Fruit fly (Drosophila melanogaster) whole organism, embryonic: ENCODE results near the gene Gr28a.

Experiments used
- Atf3 ChIP-seq: fragments of 200-800 bp; sonication (Bioruptor generic); optimal IDR thresholded peaks from 3 replicates; lab custom pipeline; 2016; ENCODE audit warnings: missing biosample characterization, missing genetic modification characterization
- Awh ChIP-seq: fragments of 200-800 bp; sonication (Bioruptor generic); IDR thresholded peaks from 2 replicates; pipeline ENCODE4, ENCODE4 v1.3.6; 2022; ENCODE audit warnings: missing biosample characterization, missing genetic modification characterization
- BtbVII ChIP-seq: fragments of 200-800 bp; sonication (Bioruptor generic); optimal IDR thresholded peaks from 3 replicates; lab custom pipeline; 2017; ENCODE audit warnings: missing biosample characterization, mild to moderate bottlenecking, missing genetic modification characterization
- CG10267 ChIP-seq: fragments of 200-800 bp; sonication (Bioruptor generic); optimal IDR thresholded peaks from 2 replicates; lab custom pipeline; 2018; ENCODE audit warnings: missing biosample characterization, mild to moderate bottlenecking, missing genetic modification characterization, moderate library complexity
- CG10431 ChIP-seq: fragments of 200-800 bp; sonication (Bioruptor generic); optimal IDR thresholded peaks from 3 replicates; lab custom pipeline; 2018; ENCODE audit warnings: missing biosample characterization, mild to moderate bottlenecking, missing genetic modification characterization
- CG12942 ChIP-seq: fragments of 200-800 bp; sonication (Bioruptor generic); optimal IDR thresholded peaks from 3 replicates; lab custom pipeline; 2016; ENCODE audit warnings: missing biosample characterization, missing genetic modification characterization
- CG14014 ChIP-seq: fragments of 200-800 bp; sonication (Bioruptor generic); IDR thresholded peaks from 2 replicates; pipeline ENCODE4 v1.3.6; 2022; ENCODE audit warnings: missing biosample characterization, missing genetic modification characterization
- CG16779 ChIP-seq: fragments of 200-800 bp; sonication (Bioruptor generic); IDR thresholded peaks from 2 replicates; pipeline ENCODE4 v1.3.6; 2022; ENCODE audit warnings: missing biosample characterization, missing genetic modification characterization
- CG18262 ChIP-seq: fragments of 200-800 bp; optimal IDR thresholded peaks from 3 replicates; lab custom pipeline; 2019; ENCODE audit warnings: missing biosample characterization, mild to moderate bottlenecking, missing genetic modification characterization, moderate library complexity
- CG18764 ChIP-seq: fragments of 200-800 bp; sonication (Bioruptor generic); optimal IDR thresholded peaks from 3 replicates; lab custom pipeline; 2016; ENCODE audit warnings: missing biosample characterization, missing genetic modification characterization
- CG2120 ChIP-seq: fragments of 200-800 bp; sonication (Bioruptor generic); optimal IDR thresholded peaks from 3 replicates; lab custom pipeline; 2016; ENCODE audit warnings: missing biosample characterization, missing genetic modification characterization
- CG32532 ChIP-seq: fragments of 200-800 bp; sonication (Bioruptor generic); IDR thresholded peaks from 2 replicates; pipeline ENCODE4 v1.3.6; 2022; ENCODE audit warnings: missing biosample characterization, missing genetic modification characterization
- CG34376 ChIP-seq: fragments of 200-800 bp; sonication (Bioruptor generic); optimal IDR thresholded peaks from 2 replicates; lab custom pipeline; 2018; ENCODE audit warnings: missing biosample characterization, mild to moderate bottlenecking, missing genetic modification characterization
- CG4424 ChIP-seq: fragments of 200-800 bp; sonication (Bioruptor generic); optimal IDR thresholded peaks from 3 replicates; lab custom pipeline; 2016; ENCODE audit warnings: missing biosample characterization, missing genetic modification characterization
- CG7271 ChIP-seq: fragments of 200-800 bp; sonication (Bioruptor generic); optimal IDR thresholded peaks from 2 replicates; lab custom pipeline; 2018; ENCODE audit warnings: missing biosample characterization, mild to moderate bottlenecking, missing genetic modification characterization, moderate library complexity
- CG7357 ChIP-seq: fragments of 200-800 bp; sonication (Bioruptor generic); IDR thresholded peaks from 3 replicates; pipeline ENCODE4 v1.3.6; 2022; ENCODE audit warnings: missing biosample characterization, missing genetic modification characterization
- Chrac-16 ChIP-seq: fragments of 200-800 bp; sonication (Bioruptor generic); optimal IDR thresholded peaks from 3 replicates; lab custom pipeline; 2016; ENCODE audit warnings: missing biosample characterization, missing genetic modification characterization
- D19B ChIP-seq: fragments of 200-800 bp; sonication (Bioruptor generic); optimal IDR thresholded peaks from 2 replicates; lab custom pipeline; 2017; ENCODE audit warnings: missing biosample characterization, mild to moderate bottlenecking, missing genetic modification characterization
- Dp ChIP-seq: fragments of 200-800 bp; sonication (Bioruptor generic); optimal IDR thresholded peaks from 2 replicates; lab custom pipeline; 2018; ENCODE audit warnings: missing biosample characterization, mild to moderate bottlenecking, missing genetic modification characterization, moderate library complexity
- Drgx ChIP-seq: fragments of 200-800 bp; sonication (Bioruptor generic); IDR thresholded peaks from 2 replicates; pipeline ENCODE4 v1.3.6; 2022; ENCODE audit warnings: missing biosample characterization, missing genetic modification characterization
- HLH3B ChIP-seq: fragments of 200-800 bp; sonication (Bioruptor generic); IDR thresholded peaks from 2 replicates; pipeline ENCODE4 v1.3.6; 2022; ENCODE audit warnings: missing biosample characterization, missing genetic modification characterization
- HLH4C ChIP-seq: fragments of 200-800 bp; sonication (Bioruptor generic); IDR thresholded peaks from 3 replicates; pipeline ENCODE4 v1.3.6; 2022; ENCODE audit warnings: missing biosample characterization, missing genetic modification characterization; ENCODE audit not compliant: partially characterized antibody
- HLHmδ ChIP-seq: fragments of 200-800 bp; sonication (Bioruptor generic); optimal IDR thresholded peaks from 2 replicates; lab custom pipeline; 2018; ENCODE audit warnings: missing biosample characterization, mild to moderate bottlenecking, missing genetic modification characterization, moderate library complexity
- Mad ChIP-seq: fragments of 200-800 bp; sonication (Bioruptor generic); optimal IDR thresholded peaks from 2 replicates; lab custom pipeline; 2016; ENCODE audit warnings: missing biosample characterization, missing genetic modification characterization
- Med ChIP-seq: fragments of 200-800 bp; sonication (Bioruptor generic); peaks from one replicate; lab custom pipeline; 2016; ENCODE audit warnings: missing biosample characterization, missing genetic modification characterization, mild to moderate bottlenecking, inconsistent platforms, moderate library complexity
- Neu2 ChIP-seq: fragments of 200-800 bp; sonication (Bioruptor generic); optimal IDR thresholded peaks from 3 replicates; lab custom pipeline; 2016; ENCODE audit warnings: missing biosample characterization, missing genetic modification characterization, borderline replicate concordance
- Opbp ChIP-seq: fragments of 200-800 bp; sonication (Bioruptor generic); IDR thresholded peaks from 3 replicates; pipeline ENCODE4 v1.3.6; 2022; ENCODE audit warnings: missing biosample characterization, missing genetic modification characterization; ENCODE audit not compliant: partially characterized antibody
- bbx ChIP-seq: fragments of 200-800 bp; sonication (Bioruptor generic); IDR thresholded peaks from 2 replicates; pipeline ENCODE4 v1.3.6; 2022; ENCODE audit warnings: missing biosample characterization, missing genetic modification characterization; ENCODE audit not compliant: partially characterized antibody
- caup ChIP-seq: fragments of 200-800 bp; sonication (Bioruptor generic); optimal IDR thresholded peaks from 3 replicates; lab custom pipeline; 2017; ENCODE audit warnings: missing biosample characterization, mild to moderate bottlenecking, missing genetic modification characterization, moderate library complexity; ENCODE audit not compliant: severe bottlenecking
- crol ChIP-seq: fragments of 200-800 bp; sonication (Bioruptor generic); IDR thresholded peaks from 2 replicates; pipeline ENCODE4 v1.3.6; 2022; ENCODE audit warnings: missing biosample characterization, missing genetic modification characterization
- ewg ChIP-seq: fragments of 200-800 bp; sonication (Bioruptor generic); optimal IDR thresholded peaks from 3 replicates; lab custom pipeline; 2017; ENCODE audit warnings: mild to moderate bottlenecking, missing biosample characterization, missing genetic modification reagents, missing genetic modification characterization
- gro ChIP-seq: fragments of 200-800 bp; sonication (Bioruptor generic); optimal IDR thresholded peaks from 2 replicates; lab custom pipeline; 2016; ENCODE audit warnings: missing biosample characterization, missing genetic modification characterization
- hth ChIP-seq: fragments of >200 bp; optimal IDR thresholded peaks from 2 replicates; lab custom pipeline; 2017; ENCODE audit warnings: inconsistent platforms
- kni ChIP-seq: fragments of 200-800 bp; sonication (Bioruptor generic); optimal IDR thresholded peaks from 3 replicates; lab custom pipeline; 2017; ENCODE audit warnings: mild to moderate bottlenecking, missing biosample characterization, missing genetic modification reagents, missing genetic modification characterization
- lbe ChIP-seq: fragments of 200-800 bp; sonication (Bioruptor generic); optimal IDR thresholded peaks from 2 replicates; lab custom pipeline; 2016; ENCODE audit warnings: missing biosample characterization, mild to moderate bottlenecking, missing genetic modification characterization
- nerfin-2 ChIP-seq: fragments of 200-800 bp; sonication (Bioruptor generic); IDR thresholded peaks from 2 replicates; pipeline ENCODE4 v1.3.6; 2022; ENCODE audit warnings: missing biosample characterization, missing genetic modification characterization; ENCODE audit not compliant: partially characterized antibody
- nmo ChIP-seq: fragments of 200-800 bp; sonication (Bioruptor generic); optimal IDR thresholded peaks from 2 replicates; lab custom pipeline; 2018; ENCODE audit warnings: missing biosample characterization, mild to moderate bottlenecking, missing genetic modification characterization, moderate library complexity
- otp ChIP-seq: fragments of 200-800 bp; sonication (Bioruptor generic); IDR thresholded peaks from 3 replicates; pipeline ENCODE4, ENCODE4 v1.3.6; 2022; ENCODE audit warnings: missing biosample characterization, missing genetic modification characterization
- phol ChIP-seq: fragments of 200-800 bp; sonication (Bioruptor generic); optimal IDR thresholded peaks from 3 replicates; lab custom pipeline; 2018; ENCODE audit warnings: missing biosample characterization, mild to moderate bottlenecking, missing genetic modification characterization, moderate library complexity
- sd ChIP-seq: fragments of 200-800 bp; sonication (Bioruptor generic); optimal IDR thresholded peaks from 3 replicates; lab custom pipeline; 2018; ENCODE audit warnings: missing biosample characterization, mild to moderate bottlenecking, missing genetic modification characterization, moderate library complexity
- sens ChIP-seq: fragments of 200-800 bp; sonication (Bioruptor generic); peaks from one replicate; lab custom pipeline; 2016; ENCODE audit warnings: missing biosample characterization, missing genetic modification characterization
- seq ChIP-seq: fragments of 200-800 bp; sonication (Bioruptor generic); IDR thresholded peaks from 2 replicates; pipeline ENCODE4 v1.3.6; 2022; ENCODE audit warnings: missing biosample characterization, missing genetic modification characterization
- trem ChIP-seq: fragments of 200-800 bp; optimal IDR thresholded peaks from 3 replicates; lab custom pipeline; 2019; ENCODE audit warnings: missing biosample characterization, mild to moderate bottlenecking, missing genetic modification characterization, moderate library complexity

Gene Gr28a

dm6 chr2L:7493444-7493843 is 39.4 kb upstream of the Gr28a start:
- TF ChIP-seq CG16779 (GFP tag; lab: Robert Waterston, UW) (no peak), D19B (GFP tag; lab: Kevin White, UChicago) (no peak), CG10431 (GFP tag; lab: Kevin White, UChicago) (no peak), ewg (no peak), CG32532 (no peak), BtbVII (no peak), crol (GFP tag; lab: Robert Waterston, UW) (no peak), CG18764 (GFP tag; lab: Kevin White, UChicago) (no peak), HLHmδ (GFP tag; lab: Kevin White, UChicago) (no peak), bbx (GFP tag; lab: Robert Waterston, UW) (no peak), CG14014 (GFP tag; lab: Robert Waterston, UW) (0 out of 2 replicates have a peak, but pooled peaks have one; percentile 26), Awh (no peak), HLH3B (GFP tag; lab: Robert Waterston, UW) (no peak), CG7357 (GFP tag; lab: Robert Waterston, UW) (no peak), CG18262 (tag; lab: Kevin White, UChicago) (no peak), lbe (GFP tag; lab: Kevin White, UChicago) (no peak), Med (GFP tag; lab: Kevin White, UChicago) (peak; percentile 63), CG34376 (GFP tag; lab: Kevin White, UChicago) (no peak), Opbp (GFP tag; lab: Robert Waterston, UW) (no peak), Drgx (GFP tag; lab: Robert Waterston, UW) (no peak), HLH4C (GFP tag; lab: Robert Waterston, UW) (no peak), Mad (GFP tag; lab: Kevin White, UChicago) (no peak), Chrac-16 (GFP tag; lab: Kevin White, UChicago) (no peak), seq (0 out of 2 replicates have a peak, but pooled peaks have one; percentile 14), CG12942 (GFP tag; lab: Kevin White, UChicago) (no peak), CG2120 (no peak), CG4424 (GFP tag; lab: Kevin White, UChicago) (no peak), gro (no peak), nerfin-2 (no peak), otp (no peak), kni (GFP tag; lab: Kevin White, UChicago) (no peak), trem (tag; lab: Kevin White, UChicago) (no peak), CG7271 (tag; lab: Kevin White, UChicago) (no peak), nmo (no peak), CG10267 (tag; lab: Kevin White, UChicago) (no peak), Atf3 (GFP tag; lab: Kevin White, UChicago) (no peak), Neu2 (GFP tag; lab: Kevin White, UChicago) (no peak), hth (lab: Kevin White, UChicago) (no peak), sens (GFP tag; lab: Kevin White, UChicago) (peak; percentile 77), Dp (GFP tag; lab: Kevin White, UChicago) (no peak), sd (tag; lab: Kevin White, UChicago) (peak; percentile 45), caup (GFP tag; lab: Kevin White, UChicago) (no peak), phol (tag; lab: Kevin White, UChicago) (no peak)
